Worm (Caenorhabditis elegans) whole organism, L4 larva: ENCODE results near the gene cwn-2.

Experiments
- F37D6.2 ChIP-seq: sonication (generic microtip); optimal IDR thresholded peaks from 2 replicates; lab custom pipeline; 2016; ENCODE audit warnings: mild to moderate bottlenecking, missing genetic modification characterization, missing compliant biosample characterization
- T20F7.1 ChIP-seq: fragments of 200-800 bp; sonication (Bioruptor generic); optimal IDR thresholded peaks from 2 replicates; lab custom pipeline; 2018; ENCODE audit warnings: mild to moderate bottlenecking, missing genetic modification characterization, missing compliant biosample characterization
- T26A8.4 ChIP-seq: fragments of 200-800 bp; sonication (Bioruptor generic); IDR thresholded peaks from 2 replicates; pipeline ENCODE4 v1.3.6; 2022; ENCODE audit warnings: missing genetic modification characterization, missing compliant biosample characterization
- Y48G9A.11 ChIP-seq: fragments of 200-800 bp; sonication (Bioruptor generic); IDR thresholded peaks from 2 replicates; pipeline ENCODE4 v1.3.6; 2022; ENCODE audit warnings: missing genetic modification reagents, missing genetic modification characterization, missing compliant biosample characterization
- ZK337.2 ChIP-seq: fragments of 200-800 bp; sonication (Bioruptor generic); IDR thresholded peaks from 2 replicates; pipeline ENCODE4 v1.3.6; 2022; ENCODE audit warnings: missing genetic modification reagents, missing genetic modification characterization, missing compliant biosample characterization
- ZK546.5 ChIP-seq, 2 experiments: sonication (generic microtip); optimal IDR thresholded peaks; 2 replicates each; lab custom pipeline; 2017; ENCODE audit warnings: missing biosample characterization in 2 of 2, missing genetic modification characterization in 2 of 2
- aly-2 ChIP-seq: sonication (generic microtip); optimal IDR thresholded peaks from 2 replicates; lab custom pipeline; 2018; ENCODE audit warnings: missing biosample characterization, missing genetic modification characterization
- arid-1 ChIP-seq: fragments of 200-800 bp; sonication (Bioruptor generic); conservative IDR thresholded peaks from 2 replicates; pipeline ENCODE4 v1.3.6; 2022; ENCODE audit warnings: missing genetic modification reagents, missing genetic modification characterization, missing compliant biosample characterization
- ceh-20 ChIP-seq: fragments of 200-800 bp; sonication (Bioruptor generic); IDR thresholded peaks from 2 replicates; pipeline ENCODE4 v1.3.6; 2022; ENCODE audit warnings: missing genetic modification reagents, missing genetic modification characterization, missing compliant biosample characterization
- ceh-28 ChIP-seq: fragments of 150-350 bp; optimal IDR thresholded peaks from 2 replicates; lab custom pipeline; 2014; ENCODE audit warnings: missing biosample characterization, missing genetic modification reagents, missing genetic modification characterization
- ceh-32 ChIP-seq: sonication (generic microtip); optimal IDR thresholded peaks from 2 replicates; lab custom pipeline; 2016; ENCODE audit warnings: mild to moderate bottlenecking, missing genetic modification characterization, missing compliant biosample characterization; ENCODE audit not compliant: poor library complexity
- ces-1 ChIP-seq: fragments of 150-350 bp; sonication (generic microtip); optimal IDR thresholded peaks from 4 replicates; lab custom pipeline; 2014; ENCODE audit warnings: missing biosample characterization, missing genetic modification reagents, missing genetic modification characterization
- cey-2 ChIP-seq: sonication (generic microtip); optimal IDR thresholded peaks from 3 replicates; lab custom pipeline; 2017; ENCODE audit warnings: missing genetic modification characterization, mild to moderate bottlenecking, missing compliant biosample characterization, antibody characterized with exemption, borderline replicate concordance; ENCODE audit not compliant: insufficient read depth
- daf-12 ChIP-seq: fragments of 150-350 bp; optimal IDR thresholded peaks from 2 replicates; lab custom pipeline; 2014; ENCODE audit warnings: missing biosample characterization, missing genetic modification reagents, missing genetic modification characterization
- daf-19 ChIP-seq: fragments of 200-800 bp; sonication (Bioruptor generic); conservative IDR thresholded peaks from 2 replicates; pipeline ENCODE4 v1.3.6; 2022; ENCODE audit warnings: missing genetic modification characterization, missing compliant biosample characterization
- daf-8 ChIP-seq: fragments of 200-800 bp; sonication (Bioruptor generic); IDR thresholded peaks from 2 replicates; pipeline ENCODE4 v1.3.6; 2022; ENCODE audit warnings: missing genetic modification characterization, missing compliant biosample characterization
- dmd-8 ChIP-seq: fragments of 200-800 bp; sonication (Bioruptor generic); IDR thresholded peaks from 2 replicates; pipeline ENCODE4 v1.3.6; 2022; ENCODE audit warnings: missing genetic modification characterization, missing compliant biosample characterization
- duxl-1 ChIP-seq: sonication (generic microtip); optimal IDR thresholded peaks from 2 replicates; lab custom pipeline; 2016; ENCODE audit warnings: mild to moderate bottlenecking, missing genetic modification characterization, moderate library complexity, missing compliant biosample characterization; ENCODE audit not compliant: poor library complexity
- fos-1 ChIP-seq: fragments of 150-350 bp; optimal IDR thresholded peaks from 2 replicates; lab custom pipeline; 2014; ENCODE audit warnings: missing biosample characterization, missing genetic modification characterization
- hlh-11 ChIP-seq: fragments of 200-800 bp; sonication (Bioruptor generic); optimal IDR thresholded peaks from 2 replicates; lab custom pipeline; 2018; ENCODE audit warnings: mild to moderate bottlenecking, missing genetic modification characterization, missing compliant biosample characterization
- hmg-1.1 ChIP-seq: fragments of 200-800 bp; sonication (Bioruptor generic); IDR thresholded peaks from 2 replicates; pipeline ENCODE4 v1.3.6; 2022; ENCODE audit warnings: missing genetic modification reagents, missing genetic modification characterization, missing compliant biosample characterization
- lim-7 ChIP-seq: fragments of 200-800 bp; sonication (Bioruptor generic); IDR thresholded peaks from 2 replicates; pipeline ENCODE4 v1.3.6; 2022; ENCODE audit warnings: missing genetic modification characterization, missing compliant biosample characterization
- lin-15B ChIP-seq: fragments of 150-350 bp; sonication (generic microtip); optimal IDR thresholded peaks from 3 replicates; lab custom pipeline; 2014; ENCODE audit warnings: missing biosample characterization, missing genetic modification characterization
- lir-3 ChIP-seq: sonication (generic microtip); optimal IDR thresholded peaks from 2 replicates; lab custom pipeline; 2016; ENCODE audit warnings: mild to moderate bottlenecking, missing genetic modification characterization, missing compliant biosample characterization
- lsy-2 ChIP-seq, 2 experiments: fragments of 150-350 bp in 1 of 2; sonication (generic microtip) in 1 of 2; optimal IDR thresholded peaks; 2 replicates each; lab custom pipeline; 2014 to 2017; ENCODE audit warnings: missing biosample characterization in 2 of 2, missing genetic modification characterization in 2 of 2
- madf-5 ChIP-seq, 2 experiments: fragments of 200-800 bp; sonication (Bioruptor generic); IDR thresholded peaks; 2 replicates each; pipeline ENCODE4 v1.3.6; 2022; ENCODE audit warnings: missing compliant biosample characterization in 2 of 2, missing genetic modification characterization in 2 of 2
- mdl-1 ChIP-seq, 2 experiments: fragments of 150-350 bp in 1 of 2; sonication (generic microtip) in 1 of 2; optimal IDR thresholded peaks; 2 replicates each; lab custom pipeline; 2014 to 2017; ENCODE audit warnings: missing biosample characterization in 2 of 2, missing genetic modification characterization in 2 of 2
- mep-1 ChIP-seq: fragments of 150-350 bp; sonication (generic microtip); optimal IDR thresholded peaks from 3 replicates; lab custom pipeline; 2014; ENCODE audit warnings: missing biosample characterization, missing genetic modification characterization
- mxl-3 ChIP-seq: fragments of 200-800 bp; sonication (Bioruptor generic); optimal IDR thresholded peaks from 2 replicates; lab custom pipeline; 2018; ENCODE audit warnings: mild to moderate bottlenecking, missing genetic modification characterization, missing compliant biosample characterization
- nhr-10 ChIP-seq: fragments of 150-350 bp; optimal IDR thresholded peaks from 2 replicates; lab custom pipeline; 2014; ENCODE audit warnings: missing biosample characterization, missing genetic modification characterization
- nhr-11 ChIP-seq: fragments of 150-350 bp; optimal IDR thresholded peaks from 2 replicates; lab custom pipeline; 2014; ENCODE audit warnings: missing biosample characterization, missing genetic modification characterization
- nhr-237 ChIP-seq: sonication (generic microtip); optimal IDR thresholded peaks from 2 replicates; lab custom pipeline; 2017; ENCODE audit warnings: missing biosample characterization, missing genetic modification characterization
- nhr-25 ChIP-seq: sonication (generic microtip); optimal IDR thresholded peaks from 2 replicates; lab custom pipeline; 2017; ENCODE audit warnings: missing genetic modification characterization, mild to moderate bottlenecking, missing compliant biosample characterization, antibody characterized with exemption, moderate library complexity, borderline replicate concordance; ENCODE audit not compliant: insufficient read depth
- nhr-76 ChIP-seq: fragments of 150-350 bp; optimal IDR thresholded peaks from 2 replicates; lab custom pipeline; 2014; ENCODE audit warnings: missing biosample characterization, missing genetic modification characterization
- pqm-1 ChIP-seq: sonication (generic microtip); optimal IDR thresholded peaks from 2 replicates; lab custom pipeline; 2017; ENCODE audit warnings: missing biosample characterization, missing genetic modification characterization
- set-16 ChIP-seq: fragments of 200-800 bp; sonication (Bioruptor generic); IDR thresholded peaks from 2 replicates; pipeline ENCODE4 v1.3.6; 2022; ENCODE audit warnings: missing genetic modification reagents, missing genetic modification characterization, missing compliant biosample characterization
- skn-1 ChIP-seq: fragments of 150-350 bp; optimal IDR thresholded peaks from 2 replicates; lab custom pipeline; 2014; ENCODE audit warnings: missing biosample characterization, missing genetic modification characterization
- snpc-4 ChIP-seq: fragments of 150-350 bp; optimal IDR thresholded peaks from 2 replicates; lab custom pipeline; 2014; ENCODE audit warnings: missing biosample characterization, missing genetic modification characterization
- spr-3 ChIP-seq: fragments of 200-800 bp; sonication (Bioruptor generic); optimal IDR thresholded peaks from 2 replicates; lab custom pipeline; 2018; ENCODE audit warnings: mild to moderate bottlenecking, missing genetic modification characterization, missing compliant biosample characterization
- unc-39 ChIP-seq: sonication (generic microtip); optimal IDR thresholded peaks from 2 replicates; lab custom pipeline; 2017; ENCODE audit warnings: missing biosample characterization, missing genetic modification characterization
- unc-62 ChIP-seq, 3 experiments: fragments of 150-350 bp in 1 of 3; sonication (generic microtip); optimal IDR thresholded peaks in 2 of 3; peaks in 1 of 3; 1 replicate in 1 of 3; 2 replicates in 2 of 3; lab custom pipeline; 2014 to 2017; ENCODE audit warnings: missing biosample characterization in 3 of 3, missing genetic modification characterization in 3 of 3, missing genetic modification reagents in 3 of 3, missing genotype in 1 of 3
- vab-7 ChIP-seq: fragments of 200-800 bp; sonication (Bioruptor generic); IDR thresholded peaks from 2 replicates; pipeline ENCODE4 v1.3.6; 2022; ENCODE audit warnings: missing genetic modification reagents, missing genetic modification characterization, missing compliant biosample characterization
- zfp-3 ChIP-seq: fragments of 200-800 bp; sonication (Bioruptor generic); conservative IDR thresholded peaks from 2 replicates; pipeline ENCODE4 v1.3.6; 2022; ENCODE audit warnings: missing genetic modification reagents, missing genetic modification characterization, missing compliant biosample characterization

cwn-2 gene

ce11 chrIV:10062728-10063127 lies 4.9 kb upstream of the cwn-2 start, which contains the start of gene ipla-7 (continued):
- TF ChIP-seq F37D6.2 (tag; lab: Kevin White, UChicago) (no peak), pqm-1 (no peak), arid-1 (GFP tag; lab: Robert Waterston, UW) (no peak), daf-12 (tag; lab: Kevin White, UChicago) (no peak), set-16 (GFP tag; lab: Robert Waterston, UW) (no peak), spr-3 (GFP tag; lab: Kevin White, UChicago) (no peak), snpc-4 (tag; lab: Kevin White, UChicago) (no peak), daf-19 (GFP tag; lab: Robert Waterston, UW) (no peak), zfp-3 (no peak), nhr-11 (no peak), nhr-10 (no peak), madf-5 (GFP tag; IDR thresholded peaks at IDR 0.05; lab: Robert Waterston, UW) (no peak), Y48G9A.11 (GFP tag; lab: Robert Waterston, UW) (no peak), aly-2 (tag; lab: Kevin White, UChicago) (no peak), ZK546.5 (tag; optimal IDR thresholded peaks at IDR 0.05; lab: Kevin White, UChicago) (no peak), ces-1 (no peak), cey-2 (tag; lab: Kevin White, UChicago) (no peak), T26A8.4 (GFP tag; lab: Robert Waterston, UW) (no peak), hlh-11 (tag; lab: Kevin White, UChicago) (peak; percentile 16), T20F7.1 (no peak), nhr-237 (tag; lab: Kevin White, UChicago) (no peak), skn-1 (no peak), mep-1 (tag; lab: Kevin White, UChicago) (peak; percentile 24), ceh-28 (tag; lab: Kevin White, UChicago) (no peak), lsy-2 (tag; optimal IDR thresholded peaks at IDR 0.05; lab: Kevin White, UChicago) (peak in 1 of 2 experiments; percentile 50), unc-39 (tag; lab: Kevin White, UChicago) (no peak), hmg-1.1 (GFP tag; lab: Robert Waterston, UW) (0 out of 2 replicates have a peak, but pooled peaks have one; percentile 43), lim-7 (no peak), ceh-20 (GFP tag; lab: Robert Waterston, UW) (no peak), daf-8 (GFP tag; lab: Robert Waterston, UW) (no peak), duxl-1 (no peak), dmd-8 (no peak), ceh-32 (tag; lab: Kevin White, UChicago) (no peak), nhr-76 (no peak), lir-3 (no peak), fos-1 (no peak), mdl-1 (tag; optimal IDR thresholded peaks at IDR 0.05; lab: Kevin White, UChicago) (peak in 1 of 2 experiments; percentile 32), nhr-25 (tag; lab: Kevin White, UChicago) (no peak), mxl-3 (GFP tag; lab: Kevin White, UChicago) (no peak)

- TF ChIP-seq fos-1 (no peak), ZK337.2 (GFP tag; lab: Robert Waterston, UW) (no peak), lin-15B (no peak), vab-7 (no peak), unc-62 (GFP tag; optimal IDR thresholded peaks at IDR 0.05 in 1 of 2; lab: Kevin White, UChicago) (peak in 1 of 2 experiments; percentile 89), unc-62 (tag; optimal IDR thresholded peaks at IDR 0.05; lab: Kevin White, UChicago) (no peak)
- TF ChIP-seq, all 104 proteins: peak for 1
These were observed 3.7 kb upstream of the cwn-2 start for ce11 chrIV:10063941-10064340.
